Worm (Caenorhabditis elegans): ENCODE results near the gene alfa-1.

DNA sequence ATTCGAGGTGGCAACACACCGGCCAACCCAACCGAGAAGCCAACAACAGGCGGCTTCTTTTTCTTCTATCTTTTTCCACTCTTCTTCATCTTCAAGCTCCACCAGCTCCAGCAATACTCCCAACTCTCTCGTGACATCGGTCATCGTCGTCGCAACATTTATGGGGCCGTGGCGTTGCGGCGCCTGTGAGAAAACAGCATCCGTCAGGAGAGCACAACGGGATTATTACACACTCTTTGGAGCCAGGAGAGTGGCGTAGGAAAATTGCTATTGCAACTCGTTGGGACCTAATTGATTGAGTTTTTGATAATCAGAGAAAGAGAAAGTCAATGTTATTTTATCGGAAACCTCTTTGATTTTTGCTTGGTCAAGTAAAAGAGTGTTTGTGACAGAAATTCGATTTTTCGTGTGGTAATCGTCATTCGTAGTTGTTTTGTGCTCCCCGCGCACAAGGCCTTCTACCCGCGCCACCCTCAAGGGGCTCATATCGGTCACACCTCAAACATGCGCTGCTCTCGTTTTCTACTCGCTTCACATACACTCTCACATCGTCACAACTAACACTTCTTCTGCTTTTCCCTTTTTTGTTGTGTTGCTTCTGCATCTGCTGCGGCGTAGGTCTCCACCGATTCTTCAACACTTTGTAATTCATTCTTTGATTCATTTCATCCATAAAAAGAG, 22.0 kb downstream of the alfa-1 start:
- TF ChIP-seq ama-1 (optimal IDR thresholded peaks at IDR 0.05) = no peak
- TF ChIP-seq nhr-23 (tag; optimal IDR thresholded peaks at IDR 0.05) = no peak
- TF ChIP-seq elt-3 (tag; optimal IDR thresholded peaks at IDR 0.05) = no peak
- no peak for TF ChIP-seq skn-1 (tag; optimal IDR thresholded peaks at IDR 0.05)
- TF ChIP-seq nhr-12 (tag; optimal IDR thresholded peaks at IDR 0.05) = no peak
- TF ChIP-seq lin-13 (GFP tag; optimal IDR thresholded peaks at IDR 0.05) = no peak
- TF ChIP-seq peb-1 (tag; optimal IDR thresholded peaks at IDR 0.05) = no peak
- no peak for TF ChIP-seq unc-39 (tag; optimal IDR thresholded peaks at IDR 0.05)

Measured in whole organism, L2 larva.